Fruit fly (Drosophila melanogaster) whole organism, adult: ENCODE results near the gene CG32572.
A peak's percentile ranks its signal among the peaks of the same experiment; 100 is the strongest.

ENCODE experiments used
- CG11617 ChIP-seq: fragments of 200-800 bp; sonication (Bioruptor generic); optimal IDR thresholded peaks from 2 replicates; lab custom pipeline; 2017; ENCODE audit warnings: mild to moderate bottlenecking, missing biosample characterization, missing genetic modification reagents, missing genetic modification characterization
- CG1620 ChIP-seq: fragments of 200-800 bp; sonication (Bioruptor generic); optimal IDR thresholded peaks from 2 replicates; lab custom pipeline; 2016; ENCODE audit warnings: missing biosample characterization, missing genetic modification characterization
- CG5204 ChIP-seq: fragments of 200-800 bp; sonication (Bioruptor generic); optimal IDR thresholded peaks from 2 replicates; lab custom pipeline; 2016; ENCODE audit warnings: missing biosample characterization, missing genetic modification characterization
- CG7045 ChIP-seq: fragments of 200-800 bp; sonication (Bioruptor generic); optimal IDR thresholded peaks from 2 replicates; lab custom pipeline; 2017; ENCODE audit warnings: missing biosample characterization, mild to moderate bottlenecking, missing genetic modification characterization
- Clk ChIP-seq: fragments of 200-800 bp; sonication (Bioruptor generic); optimal IDR thresholded peaks from 2 replicates; lab custom pipeline; 2017; ENCODE audit warnings: missing biosample characterization, missing genetic modification characterization
- Mnt ChIP-seq: fragments of 200-800 bp; sonication (Bioruptor generic); optimal IDR thresholded peaks from 2 replicates; lab custom pipeline; 2016; ENCODE audit warnings: missing biosample characterization, mild to moderate bottlenecking, missing genetic modification characterization
- cnc ChIP-seq, 2 experiments: fragments of >200 bp; optimal IDR thresholded peaks; 2 replicates each; lab custom pipeline; 2017
- kay ChIP-seq: fragments of 200-800 bp; sonication (Bioruptor generic); peaks from one replicate; lab custom pipeline; 2016; ENCODE audit warnings: missing biosample characterization, missing genetic modification characterization, borderline replicate concordance
- pad ChIP-seq: fragments of 200-800 bp; sonication (Bioruptor generic); optimal IDR thresholded peaks from 3 replicates; lab custom pipeline; 2017; ENCODE audit warnings: missing biosample characterization, missing genetic modification characterization, mild to moderate bottlenecking, moderate library complexity, missing genetic modification reagents

DNA sequence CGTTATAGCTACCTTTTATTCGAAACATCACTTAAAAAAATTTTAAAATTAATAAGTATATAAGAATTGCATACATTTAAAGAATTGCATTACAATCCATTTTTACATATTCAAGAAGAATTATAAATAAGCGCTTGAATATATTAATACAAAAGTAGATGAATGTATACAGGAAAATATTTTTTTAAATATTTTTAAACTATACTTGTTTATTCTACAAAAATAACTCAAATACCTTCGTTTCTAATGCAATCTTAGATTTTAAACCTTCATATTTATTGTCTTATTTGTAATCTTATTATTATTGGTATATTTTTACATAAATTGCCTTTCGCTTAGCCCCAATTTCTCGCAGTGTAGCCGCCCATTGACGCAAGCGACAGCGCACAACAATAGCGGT lies 43.8 kb upstream of the CG32572 start:
- TF ChIP-seq Mnt (GFP tag; lab: Kevin White, UChicago) (no peak), Clk (GFP tag; lab: Kevin White, UChicago) (no peak), CG11617 (GFP tag; lab: Kevin White, UChicago) (peak; percentile 9), CG1620 (GFP tag; lab: Kevin White, UChicago) (no peak), CG5204 (no peak), cnc (optimal IDR thresholded peaks at IDR 0.05; lab: Kevin White, UChicago) (no peak), pad (no peak), CG7045 (no peak), kay (GFP tag; lab: Kevin White, UChicago) (no peak)
